Worm (Caenorhabditis elegans) whole organism, midembryonic: ENCODE results near the gene lig-4.
A peak's percentile ranks its signal among the peaks of the same experiment; 100 is the strongest.

ENCODE experiments used
- T22C8.4 ChIP-seq: fragments of 200-800 bp; sonication (Bioruptor generic); IDR thresholded peaks from 2 replicates; pipeline ENCODE4 v1.3.6; 2022; ENCODE audit warnings: missing genetic modification characterization, missing compliant biosample characterization
- cog-1 ChIP-seq: sonication (generic microtip); optimal IDR thresholded peaks from 2 replicates; lab custom pipeline; 2016; ENCODE audit warnings: missing genetic modification characterization, missing compliant biosample characterization
- flt-1 ChIP-seq: fragments of 200-800 bp; sonication (Bioruptor generic); IDR thresholded peaks from 2 replicates; pipeline ENCODE4 v1.3.6; 2022; ENCODE audit warnings: missing genetic modification characterization, missing compliant biosample characterization
- klf-2 ChIP-seq: fragments of 200-800 bp; sonication (Bioruptor generic); conservative IDR thresholded peaks from 2 replicates; pipeline ENCODE4 v1.3.6; 2022; ENCODE audit warnings: missing genetic modification reagents, missing genetic modification characterization, missing compliant biosample characterization
- med-1 ChIP-seq: sonication (generic microtip); optimal IDR thresholded peaks from 2 replicates; lab custom pipeline; 2017; ENCODE audit warnings: missing genetic modification characterization, mild to moderate bottlenecking, missing compliant biosample characterization, antibody characterized with exemption, missing genetic modification reagents; ENCODE audit not compliant: insufficient read depth
- ref-1 ChIP-seq: fragments of 200-800 bp; sonication (Bioruptor generic); conservative IDR thresholded peaks from 2 replicates; pipeline ENCODE4 v1.3.6; 2022; ENCODE audit warnings: missing genetic modification reagents, missing genetic modification characterization, missing compliant biosample characterization
- tab-1 ChIP-seq: fragments of 200-800 bp; sonication (Bioruptor generic); IDR thresholded peaks from 2 replicates; pipeline ENCODE4 v1.3.6; 2022; ENCODE audit warnings: missing genetic modification characterization, missing compliant biosample characterization
- ztf-23 ChIP-seq: fragments of 200-800 bp; sonication (Bioruptor generic); IDR thresholded peaks from 2 replicates; pipeline ENCODE4 v1.3.6; 2022; ENCODE audit warnings: missing genetic modification reagents, missing genetic modification characterization, missing compliant biosample characterization
- ztf-29 ChIP-seq: fragments of 200-800 bp; sonication (Bioruptor generic); IDR thresholded peaks from 2 replicates; pipeline ENCODE4 v1.3.6; 2022; ENCODE audit warnings: missing genetic modification reagents, missing genetic modification characterization, missing compliant biosample characterization

lig-4 gene

ce11 chrIII:7565247-7565646, 44.0 kb downstream of the lig-4 start, which contains the start of gene ttr-8:
Gene ttr-8 (minus strand): TSS chrIII:7565347.
- TF ChIP-seq ref-1: no peak
- TF ChIP-seq flt-1 (GFP tag; lab: Robert Waterston, UW): no peak
- TF ChIP-seq klf-2 (GFP tag; lab: Robert Waterston, UW): no peak

- TF ChIP-seq cog-1 (tag; lab: Kevin White, UChicago) (no peak), flt-1 (GFP tag; lab: Robert Waterston, UW) (no peak), ztf-29 (GFP tag; lab: Robert Waterston, UW) (no peak), klf-2 (GFP tag; lab: Robert Waterston, UW) (no peak), ztf-23 (GFP tag; lab: Robert Waterston, UW) (no peak), T22C8.4 (no peak), med-1 (GFP tag; lab: Kevin White, UChicago) (no peak), ref-1 (no peak)
Observed at ce11 chrIII:7566098-7566497, 44.8 kb downstream of the lig-4 start, which contains the start of gene ttr-32. Gene ttr-32 (plus strand): TSS chrIII:7566411.

- TF ChIP-seq flt-1 (GFP tag; lab: Robert Waterston, UW) (peak; percentile 18; the same call in 1 of the 2 replicates), ztf-29 (GFP tag; lab: Robert Waterston, UW) (no peak), ztf-23 (GFP tag; lab: Robert Waterston, UW) (no peak), cog-1 (tag; lab: Kevin White, UChicago) (peak; percentile 18)
Observed at ce11 chrIII:7570083-7570695, 48.9 kb downstream of the lig-4 start, which contains the start of gene R13A5.7. Gene R13A5.7 (minus strand): TSS chrIII:7570133.

ce11 chrIII:7571726-7572125, 50.5 kb downstream of the lig-4 start:
- TF ChIP-seq tab-1 (GFP tag; lab: Robert Waterston, UW): no peak
- TF ChIP-seq med-1 (GFP tag; lab: Kevin White, UChicago): no peak
- no peak for TF ChIP-seq ztf-23 (GFP tag; lab: Robert Waterston, UW)
- no peak for TF ChIP-seq klf-2 (GFP tag; lab: Robert Waterston, UW)
- TF ChIP-seq cog-1 (tag; lab: Kevin White, UChicago): no peak
- no peak for TF ChIP-seq ztf-29 (GFP tag; lab: Robert Waterston, UW)
- TF ChIP-seq flt-1 (GFP tag; lab: Robert Waterston, UW): no peak
- TF ChIP-seq T22C8.4: no peak
- no peak for TF ChIP-seq ref-1

- 0 out of 2 replicates have a peak, but pooled peaks have one; percentile 61 for TF ChIP-seq flt-1 (GFP tag; lab: Robert Waterston, UW)
- peak; percentile 17 for TF ChIP-seq cog-1 (tag; lab: Kevin White, UChicago)
- TF ChIP-seq ztf-29 (GFP tag; lab: Robert Waterston, UW): no peak
Observed at ce11 chrIII:7572781-7573400, 51.6 kb downstream of the lig-4 start, which contains the start of the genes rpl-9 and lpd-7. Gene rpl-9 (minus strand): TSS chrIII:7572831. Gene lpd-7 (plus strand): TSS chrIII:7573350.
